Fruit fly (Drosophila melanogaster) whole organism, embryonic: Measurements from ENCODE around the gene CG42465.

Source experiments
- ATbp ChIP-seq: fragments of 200-800 bp; sonication (Bioruptor generic); optimal IDR thresholded peaks from 2 replicates; lab custom pipeline; 2017; ENCODE audit warnings: missing biosample characterization, mild to moderate bottlenecking, missing genetic modification characterization, missing genetic modification reagents
- Asciz ChIP-seq: fragments of 200-800 bp; sonication (Bioruptor generic); optimal IDR thresholded peaks from 2 replicates; lab custom pipeline; 2017; ENCODE audit warnings: missing biosample characterization, mild to moderate bottlenecking, missing genetic modification characterization, missing genetic modification reagents
- B-H2 ChIP-seq: fragments of 200-800 bp; sonication (Bioruptor generic); optimal IDR thresholded peaks from 2 replicates; lab custom pipeline; 2018; ENCODE audit warnings: missing biosample characterization, mild to moderate bottlenecking, missing genetic modification characterization
- CG11696 ChIP-seq: fragments of 200-800 bp; sonication (Bioruptor generic); IDR thresholded peaks from 2 replicates; pipeline ENCODE4 v1.3.6; 2022; ENCODE audit warnings: missing biosample characterization, missing genetic modification characterization
- CG13123 ChIP-seq: fragments of 200-800 bp; sonication (Bioruptor generic); optimal IDR thresholded peaks from 2 replicates; lab custom pipeline; 2016; ENCODE audit warnings: missing biosample characterization, missing genetic modification characterization
- CG13287 ChIP-seq: fragments of 200-800 bp; sonication (Bioruptor generic); IDR thresholded peaks from 2 replicates; pipeline ENCODE4 v1.3.6; 2022; ENCODE audit warnings: missing biosample characterization, missing genetic modification characterization; ENCODE audit not compliant: partially characterized antibody
- CG15479 ChIP-seq: fragments of 200-800 bp; sonication (Bioruptor generic); optimal IDR thresholded peaks from 3 replicates; lab custom pipeline; 2019; ENCODE audit warnings: missing biosample characterization, mild to moderate bottlenecking, missing genetic modification characterization, moderate library complexity
- CG1647 ChIP-seq: fragments of 200-800 bp; sonication (Bioruptor generic); optimal IDR thresholded peaks from 3 replicates; lab custom pipeline; 2016; ENCODE audit warnings: missing biosample characterization, missing genetic modification characterization
- CG18764 ChIP-seq: fragments of 200-800 bp; sonication (Bioruptor generic); optimal IDR thresholded peaks from 3 replicates; lab custom pipeline; 2016; ENCODE audit warnings: missing biosample characterization, missing genetic modification characterization
- CG2889 ChIP-seq: fragments of 200-800 bp; sonication (Bioruptor generic); IDR thresholded peaks from 3 replicates; pipeline ENCODE4 v1.3.6; 2022; ENCODE audit warnings: missing biosample characterization, missing genetic modification characterization
- CG33213 ChIP-seq: fragments of 200-800 bp; sonication (Bioruptor generic); optimal IDR thresholded peaks from 3 replicates; lab custom pipeline; 2016; ENCODE audit warnings: missing biosample characterization, missing genetic modification characterization
- CG43689 ChIP-seq: fragments of 200-800 bp; sonication (Bioruptor generic); IDR thresholded peaks from 2 replicates; pipeline ENCODE4 v1.3.6; 2022; ENCODE audit warnings: missing biosample characterization, missing genetic modification characterization
- CG4404 ChIP-seq: fragments of 200-800 bp; sonication (Bioruptor generic); IDR thresholded peaks from 2 replicates; pipeline ENCODE4 v1.3.6; 2022; ENCODE audit warnings: missing biosample characterization, missing genetic modification characterization
- CG4617 ChIP-seq: fragments of 200-800 bp; sonication (Bioruptor generic); optimal IDR thresholded peaks from 3 replicates; lab custom pipeline; 2016; ENCODE audit warnings: missing biosample characterization, missing genetic modification characterization, borderline replicate concordance
- CG4854 ChIP-seq: fragments of 200-800 bp; sonication (Bioruptor generic); optimal IDR thresholded peaks from 2 replicates; lab custom pipeline; 2016; ENCODE audit warnings: missing biosample characterization, missing genetic modification characterization, inconsistent platforms
- CG6272 ChIP-seq: fragments of 200-800 bp; sonication (Bioruptor generic); IDR thresholded peaks from 2 replicates; pipeline ENCODE4 v1.3.6; 2022; ENCODE audit warnings: missing biosample characterization, missing genetic modification characterization
- CG7271 ChIP-seq: fragments of 200-800 bp; sonication (Bioruptor generic); optimal IDR thresholded peaks from 2 replicates; lab custom pipeline; 2018; ENCODE audit warnings: missing biosample characterization, mild to moderate bottlenecking, missing genetic modification characterization, moderate library complexity
- CG7928 ChIP-seq: fragments of 200-800 bp; sonication (Bioruptor generic); optimal IDR thresholded peaks from 2 replicates; lab custom pipeline; 2017; ENCODE audit warnings: missing biosample characterization, mild to moderate bottlenecking, missing genetic modification characterization
- CG8281 ChIP-seq: fragments of 200-800 bp; sonication (Bioruptor generic); optimal IDR thresholded peaks from 2 replicates; lab custom pipeline; 2018; ENCODE audit warnings: missing biosample characterization, mild to moderate bottlenecking, missing genetic modification characterization, moderate library complexity
- CG8290 ChIP-seq, 3 experiments: fragments of 200-800 bp; sonication (Bioruptor generic); optimal IDR thresholded peaks; 2 replicates each; lab custom pipeline; 2016 to 2019; ENCODE audit warnings: missing biosample characterization in 3 of 3, missing genetic modification characterization in 3 of 3, mild to moderate bottlenecking in 2 of 3, moderate library complexity in 1 of 3
- CG8388 ChIP-seq: fragments of 200-800 bp; sonication (Bioruptor generic); optimal IDR thresholded peaks from 2 replicates; lab custom pipeline; 2019; ENCODE audit warnings: missing biosample characterization, mild to moderate bottlenecking, missing genetic modification characterization, moderate library complexity
- CG9727 ChIP-seq: fragments of 200-800 bp; sonication (Bioruptor generic); optimal IDR thresholded peaks from 3 replicates; lab custom pipeline; 2017; ENCODE audit warnings: missing biosample characterization, mild to moderate bottlenecking, missing genetic modification characterization
- CoRest ChIP-seq: fragments of 200-800 bp; sonication (Bioruptor generic); optimal IDR thresholded peaks from 3 replicates; lab custom pipeline; 2018; ENCODE audit warnings: missing biosample characterization, mild to moderate bottlenecking, missing genetic modification characterization, moderate library complexity
- Doc3 ChIP-seq: fragments of 200-800 bp; sonication (Bioruptor generic); IDR thresholded peaks from 3 replicates; pipeline ENCODE4 v1.3.6; 2022; ENCODE audit warnings: missing biosample characterization, missing genetic modification characterization; ENCODE audit not compliant: partially characterized antibody
- E2f2 ChIP-seq: fragments of 200-800 bp; sonication (Bioruptor generic); IDR thresholded peaks from 2 replicates; pipeline ENCODE4 v1.3.6; 2022; ENCODE audit warnings: missing biosample characterization, missing genetic modification characterization
- Fer1 ChIP-seq: fragments of 200-800 bp; sonication (Bioruptor generic); optimal IDR thresholded peaks from 2 replicates; lab custom pipeline; 2017; ENCODE audit warnings: missing biosample characterization, mild to moderate bottlenecking, missing genetic modification characterization
- Hr78 ChIP-seq, 2 experiments: fragments of 200-800 bp in 1 of 2; fragments of >200 bp in 1 of 2; sonication (Bioruptor generic) in 1 of 2; optimal IDR thresholded peaks; 2 replicates each; lab custom pipeline; 2017 to 2019; ENCODE audit warnings: missing biosample characterization in 2 of 2, missing genetic modification characterization in 2 of 2, mild to moderate bottlenecking in 1 of 2, moderate library complexity in 1 of 2
- MBD-R2 ChIP-seq: fragments of 200-800 bp; sonication (Bioruptor generic); IDR thresholded peaks from 2 replicates; pipeline ENCODE4 v1.3.6; 2022; ENCODE audit warnings: missing biosample characterization, missing genetic modification characterization
- NFAT ChIP-seq: fragments of 200-800 bp; sonication (Bioruptor generic); IDR thresholded peaks from 2 replicates; pipeline ENCODE4 v1.3.6; 2022; ENCODE audit warnings: missing biosample characterization, missing genetic modification characterization
- NK7.1 ChIP-seq: fragments of 200-800 bp; sonication (Bioruptor generic); optimal IDR thresholded peaks from 3 replicates; lab custom pipeline; 2016; ENCODE audit warnings: missing biosample characterization, missing genetic modification characterization
- Oaz ChIP-seq: fragments of 200-800 bp; sonication (Bioruptor generic); IDR thresholded peaks from 2 replicates; pipeline ENCODE4 v1.3.6; 2022; ENCODE audit warnings: missing biosample characterization, missing genetic modification characterization
- Sox100B ChIP-seq: fragments of 200-800 bp; sonication (Bioruptor generic); optimal IDR thresholded peaks from 3 replicates; lab custom pipeline; 2018; ENCODE audit warnings: missing biosample characterization, mild to moderate bottlenecking, missing genetic modification characterization
- ac ChIP-seq: fragments of 200-800 bp; sonication (Bioruptor generic); optimal IDR thresholded peaks from 3 replicates; lab custom pipeline; 2017; ENCODE audit warnings: missing biosample characterization, mild to moderate bottlenecking, missing genetic modification characterization
- bbx ChIP-seq: fragments of 200-800 bp; sonication (Bioruptor generic); IDR thresholded peaks from 2 replicates; pipeline ENCODE4 v1.3.6; 2022; ENCODE audit warnings: missing biosample characterization, missing genetic modification characterization; ENCODE audit not compliant: partially characterized antibody
- danr ChIP-seq: fragments of 200-800 bp; sonication (Bioruptor generic); IDR thresholded peaks from 2 replicates; pipeline ENCODE4 v1.3.6; 2022; ENCODE audit warnings: missing biosample characterization, missing genetic modification characterization
- fd102C ChIP-seq: fragments of 200-800 bp; sonication (Bioruptor generic); optimal IDR thresholded peaks from 2 replicates; lab custom pipeline; 2018; ENCODE audit warnings: missing biosample characterization, mild to moderate bottlenecking, missing genetic modification characterization, moderate library complexity
- gcm ChIP-seq: fragments of 200-800 bp; sonication (Bioruptor generic); optimal IDR thresholded peaks from 2 replicates; lab custom pipeline; 2019; ENCODE audit warnings: missing biosample characterization, mild to moderate bottlenecking, missing genetic modification characterization, moderate library complexity
- gsb ChIP-seq: fragments of 200-800 bp; sonication (Bioruptor generic); IDR thresholded peaks from 2 replicates; pipeline ENCODE4 v1.3.6; 2022; ENCODE audit warnings: missing biosample characterization, missing genetic modification characterization
- knrl ChIP-seq: fragments of 200-800 bp; sonication (Bioruptor generic); IDR thresholded peaks from 3 replicates; pipeline ENCODE4 v1.3.6; 2022; ENCODE audit warnings: missing biosample characterization, missing genetic modification characterization; ENCODE audit not compliant: partially characterized antibody
- nom ChIP-seq: fragments of 200-800 bp; sonication (Bioruptor generic); optimal IDR thresholded peaks from 2 replicates; lab custom pipeline; 2017; ENCODE audit warnings: missing biosample characterization, missing genetic modification characterization, mild to moderate bottlenecking, moderate library complexity, missing genetic modification reagents
- pan ChIP-seq, 4 experiments: fragments of >200 bp in 3 of 4; fragments of 200-800 bp in 1 of 4; sonication (Bioruptor generic) in 1 of 4; optimal IDR thresholded peaks in 3 of 4; IDR thresholded peaks in 1 of 4; 2 replicates each; pipeline versions ENCODE4 v1.3.6 to Lab custom; 2017 to 2022; ENCODE audit warnings: missing biosample characterization in 2 of 4, missing genetic modification characterization in 2 of 4, mixed read lengths in 1 of 4
- peb ChIP-seq: fragments of 200-800 bp; sonication (Bioruptor generic); IDR thresholded peaks from 2 replicates; pipeline ENCODE4 v1.3.6; 2022; ENCODE audit warnings: missing biosample characterization, missing genetic modification characterization
- pho ChIP-seq: fragments of 200-800 bp; sonication (Bioruptor generic); optimal IDR thresholded peaks from 2 replicates; lab custom pipeline; 2016; ENCODE audit warnings: missing biosample characterization, missing genetic modification characterization
- pita ChIP-seq: fragments of 200-800 bp; sonication (Bioruptor generic); optimal IDR thresholded peaks from 2 replicates; lab custom pipeline; 2017; ENCODE audit warnings: missing biosample characterization, mild to moderate bottlenecking, missing genetic modification characterization
- rib ChIP-seq: fragments of 200-800 bp; sonication (Bioruptor generic); IDR thresholded peaks from 2 replicates; pipeline ENCODE4 v1.3.6; 2022; ENCODE audit warnings: missing biosample characterization, missing genetic modification characterization
- sens-2 ChIP-seq: fragments of 200-800 bp; sonication (Bioruptor generic); IDR thresholded peaks from 2 replicates; pipeline ENCODE4 v1.3.6; 2022; ENCODE audit warnings: missing biosample characterization, missing genetic modification characterization
- trh ChIP-seq: fragments of 200-800 bp; sonication (Bioruptor generic); optimal IDR thresholded peaks from 2 replicates; lab custom pipeline; 2016; ENCODE audit warnings: missing biosample characterization, missing genetic modification characterization
- ttk ChIP-seq: fragments of 200-800 bp; sonication (Bioruptor generic); IDR thresholded peaks from 2 replicates; pipeline ENCODE4 v2.1.2; 2022; ENCODE audit warnings: missing biosample characterization, missing genetic modification characterization
- zen2 ChIP-seq: fragments of 200-800 bp; sonication (Bioruptor generic); IDR thresholded peaks from 3 replicates; pipeline ENCODE4 v1.3.6; 2022; ENCODE audit warnings: missing biosample characterization, missing genetic modification characterization; ENCODE audit not compliant: partially characterized antibody

CG42465 gene

DNA sequence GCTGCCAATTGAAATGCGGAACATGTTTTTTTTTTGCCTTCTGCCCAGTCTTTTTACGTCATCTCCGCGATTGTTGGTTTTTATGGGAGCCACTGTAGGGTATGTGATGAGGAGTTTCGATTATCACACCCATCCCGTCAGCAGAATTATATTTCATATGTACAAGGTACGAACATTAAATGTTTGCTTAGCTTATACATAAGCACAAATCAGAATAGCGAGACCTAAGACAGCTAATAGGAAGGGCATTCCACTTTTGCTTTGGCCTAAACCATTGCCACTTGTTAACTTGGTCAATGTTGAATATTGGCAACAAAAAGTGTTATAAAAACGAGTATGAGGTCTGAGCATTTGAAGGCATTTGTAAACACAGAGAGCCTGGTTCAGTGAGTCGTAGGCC, 3.3 kb downstream of the CG42465 start, which contains the start of gene CG2816 (continued):
- TF ChIP-seq Fer1 (GFP tag; lab: Kevin White, UChicago), result peak; percentile 9
- no peak for TF ChIP-seq Asciz (GFP tag; lab: Kevin White, UChicago)
- no peak for TF ChIP-seq CG4854 (GFP tag; lab: Kevin White, UChicago)
- no peak for TF ChIP-seq gcm
- TF ChIP-seq CG8290 (GFP tag; optimal IDR thresholded peaks at IDR 0.05; lab: Kevin White, UChicago), result no peak
- peak in 1 of 2 experiments; percentile 83 for TF ChIP-seq CG8290 (tag; optimal IDR thresholded peaks at IDR 0.05; lab: Kevin White, UChicago)
- TF ChIP-seq CG8388, result no peak
- no peak for TF ChIP-seq Doc3 (GFP tag; lab: Robert Waterston, UW)
- peak; percentile 49 for TF ChIP-seq CoRest
- peak; percentile 18 for TF ChIP-seq NK7.1 (GFP tag; lab: Kevin White, UChicago)
- TF ChIP-seq pan (optimal IDR thresholded peaks at IDR 0.05; lab: Kevin White, UChicago), result no peak
- TF ChIP-seq pan (GFP tag; optimal IDR thresholded peaks at IDR 0.05 in 1 of 2, IDR thresholded peaks at IDR 0.05 in 1 of 2), result peak in 1 of 2 experiments; percentile 60
- no peak for TF ChIP-seq knrl
- TF ChIP-seq CG13287 (GFP tag; lab: Robert Waterston, UW), result no peak
- peak; percentile 18; the same call in 1 of the 2 replicates for TF ChIP-seq MBD-R2 (GFP tag; lab: Robert Waterston, UW)
- TF ChIP-seq pho (GFP tag; lab: Kevin White, UChicago), result peak; percentile 88
- TF ChIP-seq Sox100B (GFP tag; lab: Kevin White, UChicago), result peak; percentile 4
- TF ChIP-seq E2f2 (GFP tag; lab: Robert Waterston, UW), result peak; percentile 41; the same call in 1 of the 2 replicates
- peak; percentile 76; the same call in 2 of the 3 replicates for TF ChIP-seq CG2889
- TF ChIP-seq bbx (GFP tag; lab: Robert Waterston, UW), result no peak
- no peak for TF ChIP-seq CG4404 (GFP tag; lab: Robert Waterston, UW)
- no peak for TF ChIP-seq CG33213
- no peak for TF ChIP-seq nom (GFP tag; lab: Kevin White, UChicago)
- TF ChIP-seq zen2 (GFP tag; lab: Robert Waterston, UW), result no peak
- TF ChIP-seq sens-2 (GFP tag; lab: Robert Waterston, UW), result no peak
- no peak for TF ChIP-seq fd102C (GFP tag; lab: Kevin White, UChicago)
- no peak for TF ChIP-seq ac (GFP tag; lab: Kevin White, UChicago)
- TF ChIP-seq gsb (GFP tag; lab: Robert Waterston, UW), result 0 out of 2 replicates have a peak, but pooled peaks have one; percentile 17
- no peak for TF ChIP-seq peb
- TF ChIP-seq pita (GFP tag; lab: Kevin White, UChicago), result no peak
- peak; percentile 94 for TF ChIP-seq rib (GFP tag; lab: Robert Waterston, UW)
- no peak for TF ChIP-seq B-H2 (GFP tag; lab: Kevin White, UChicago)
- TF ChIP-seq CG11696 (GFP tag; lab: Robert Waterston, UW), result no peak
- TF ChIP-seq Hr78 (GFP tag; optimal IDR thresholded peaks at IDR 0.05; lab: Kevin White, UChicago), result no peak
- peak; percentile 54; the same call in 1 of the 2 replicates for TF ChIP-seq Oaz (GFP tag; lab: Robert Waterston, UW)
- TF ChIP-seq trh (GFP tag; lab: Kevin White, UChicago), result no peak
- TF ChIP-seq CG1647 (GFP tag; lab: Kevin White, UChicago), result no peak
- no peak for TF ChIP-seq CG9727 (GFP tag; lab: Kevin White, UChicago)
- no peak for TF ChIP-seq CG13123
- TF ChIP-seq CG7928 (GFP tag; lab: Kevin White, UChicago), result no peak
- TF ChIP-seq CG6272 (GFP tag; lab: Robert Waterston, UW), result no peak
- peak; percentile 60 for TF ChIP-seq CG43689 (GFP tag; lab: Robert Waterston, UW)
- no peak for TF ChIP-seq ATbp (GFP tag; lab: Kevin White, UChicago)
- TF ChIP-seq CG15479 (GFP tag; lab: Kevin White, UChicago), result no peak
- TF ChIP-seq NFAT (GFP tag; lab: Robert Waterston, UW), result peak; percentile 68; the same call in 1 of the 2 replicates
- TF ChIP-seq ttk (GFP tag; lab: Robert Waterston, UW), result peak; percentile 51
- no peak for TF ChIP-seq CG18764 (GFP tag; lab: Kevin White, UChicago)
- TF ChIP-seq CG4617, result peak; percentile 18
- no peak for TF ChIP-seq CG8281 (tag; lab: Kevin White, UChicago)
- no peak for TF ChIP-seq danr
- no peak for TF ChIP-seq CG7271 (tag; lab: Kevin White, UChicago)
